Fruit fly (Drosophila melanogaster) whole organism, embryonic: ENCODE data around the gene NijC.
A peak's percentile ranks its signal among the peaks of the same experiment; 100 is the strongest.

ENCODE experiments used
- Atf-2 ChIP-seq: fragments of 200-800 bp; sonication (Bioruptor generic); optimal IDR thresholded peaks from 2 replicates; lab custom pipeline; 2016; ENCODE audit warnings: missing biosample characterization, missing genetic modification characterization
- CG10209 ChIP-seq: fragments of 200-800 bp; sonication (Bioruptor generic); optimal IDR thresholded peaks from 3 replicates; lab custom pipeline; 2017; ENCODE audit warnings: missing biosample characterization, mild to moderate bottlenecking, missing genetic modification characterization, missing genetic modification reagents
- CG10543 ChIP-seq: fragments of 200-800 bp; sonication (Bioruptor generic); optimal IDR thresholded peaks from 3 replicates; lab custom pipeline; 2017; ENCODE audit warnings: missing biosample characterization, mild to moderate bottlenecking, missing genetic modification characterization, moderate library complexity
- CG10565 ChIP-seq: fragments of 200-800 bp; sonication (Bioruptor generic); optimal IDR thresholded peaks from 3 replicates; lab custom pipeline; 2016; ENCODE audit warnings: missing biosample characterization, mild to moderate bottlenecking, missing genetic modification characterization
- CG11085 ChIP-seq: fragments of 200-800 bp; sonication (Bioruptor generic); IDR thresholded peaks from 2 replicates; pipeline ENCODE4 v1.3.6; 2022; ENCODE audit warnings: missing biosample characterization, missing genetic modification characterization
- CG11723 ChIP-seq: fragments of 200-800 bp; sonication (Bioruptor generic); optimal IDR thresholded peaks from 2 replicates; lab custom pipeline; 2017; ENCODE audit warnings: missing biosample characterization, mild to moderate bottlenecking, missing genetic modification characterization
- CG12299 ChIP-seq: fragments of 200-800 bp; sonication (Bioruptor generic); optimal IDR thresholded peaks from 2 replicates; lab custom pipeline; 2018; ENCODE audit warnings: missing biosample characterization, mild to moderate bottlenecking, missing genetic modification characterization
- CG12769 ChIP-seq: fragments of 200-800 bp; sonication (Bioruptor generic); optimal IDR thresholded peaks from 2 replicates; lab custom pipeline; 2019; ENCODE audit warnings: missing biosample characterization, mild to moderate bottlenecking, missing genetic modification characterization, moderate library complexity
- CG13296 ChIP-seq: fragments of 200-800 bp; sonication (Bioruptor generic); optimal IDR thresholded peaks from 3 replicates; lab custom pipeline; 2018; ENCODE audit warnings: missing biosample characterization, mild to moderate bottlenecking, missing genetic modification characterization
- CG14050 ChIP-seq: fragments of 200-800 bp; sonication (Bioruptor generic); IDR thresholded peaks from 3 replicates; pipeline ENCODE4 v1.3.6; 2022; ENCODE audit warnings: missing biosample characterization, missing genetic modification characterization
- CG15073 ChIP-seq: fragments of 200-800 bp; sonication (Bioruptor generic); optimal IDR thresholded peaks from 2 replicates; lab custom pipeline; 2016; ENCODE audit warnings: missing biosample characterization, missing genetic modification characterization
- CG15269 ChIP-seq: fragments of 200-800 bp; sonication (Bioruptor generic); optimal IDR thresholded peaks from 2 replicates; lab custom pipeline; 2018; ENCODE audit warnings: missing biosample characterization, mild to moderate bottlenecking, missing genetic modification characterization, moderate library complexity
- CG16815 ChIP-seq: fragments of 200-800 bp; sonication (Bioruptor generic); optimal IDR thresholded peaks from 3 replicates; lab custom pipeline; 2017; ENCODE audit warnings: missing biosample characterization, mild to moderate bottlenecking, missing genetic modification characterization
- CG18599 ChIP-seq: fragments of 200-800 bp; sonication (Bioruptor generic); optimal IDR thresholded peaks from 3 replicates; lab custom pipeline; 2017; ENCODE audit warnings: missing biosample characterization, missing genetic modification characterization, mild to moderate bottlenecking, moderate library complexity, missing genetic modification reagents
- CG18764 ChIP-seq: fragments of 200-800 bp; sonication (Bioruptor generic); optimal IDR thresholded peaks from 3 replicates; lab custom pipeline; 2016; ENCODE audit warnings: missing biosample characterization, missing genetic modification characterization
- CG3065 ChIP-seq: fragments of 200-800 bp; sonication (Bioruptor generic); optimal IDR thresholded peaks from 2 replicates; lab custom pipeline; 2016; ENCODE audit warnings: missing biosample characterization, missing genetic modification characterization
- CG3281 ChIP-seq: fragments of 200-800 bp; sonication (Bioruptor generic); optimal IDR thresholded peaks from 3 replicates; lab custom pipeline; 2017; ENCODE audit warnings: missing biosample characterization, mild to moderate bottlenecking, missing genetic modification characterization
- CG6765 ChIP-seq: fragments of 200-800 bp; sonication (Bioruptor generic); optimal IDR thresholded peaks from 3 replicates; lab custom pipeline; 2017; ENCODE audit warnings: missing biosample characterization, mild to moderate bottlenecking, missing genetic modification characterization
- CG6813 ChIP-seq: fragments of 200-800 bp; sonication (Bioruptor generic); optimal IDR thresholded peaks from 2 replicates; lab custom pipeline; 2017; ENCODE audit warnings: missing biosample characterization, missing genetic modification characterization, mild to moderate bottlenecking, moderate library complexity, missing genetic modification reagents
- CG7786 ChIP-seq: fragments of 200-800 bp; sonication (Bioruptor generic); optimal IDR thresholded peaks from 2 replicates; lab custom pipeline; 2016; ENCODE audit warnings: missing biosample characterization, missing genetic modification characterization
- CG7839 ChIP-seq: fragments of 200-800 bp; sonication (Bioruptor generic); optimal IDR thresholded peaks from 3 replicates; lab custom pipeline; 2018; ENCODE audit warnings: missing biosample characterization, mild to moderate bottlenecking, missing genetic modification characterization, moderate library complexity
- CHES-1-like ChIP-seq: fragments of 200-800 bp; sonication (Bioruptor generic); optimal IDR thresholded peaks from 2 replicates; lab custom pipeline; 2016; ENCODE audit warnings: missing biosample characterization, missing genetic modification characterization
- D19B ChIP-seq: fragments of 200-800 bp; sonication (Bioruptor generic); optimal IDR thresholded peaks from 2 replicates; lab custom pipeline; 2017; ENCODE audit warnings: missing biosample characterization, mild to moderate bottlenecking, missing genetic modification characterization
- Dbx ChIP-seq: fragments of 200-800 bp; sonication (Bioruptor generic); IDR thresholded peaks from 3 replicates; pipeline ENCODE4 v1.3.6; 2022; ENCODE audit warnings: missing biosample characterization, missing genetic modification characterization
- Dek ChIP-seq: fragments of 200-800 bp; sonication (Bioruptor generic); optimal IDR thresholded peaks from 3 replicates; lab custom pipeline; 2019; ENCODE audit warnings: missing biosample characterization, mild to moderate bottlenecking, missing genetic modification characterization, moderate library complexity
- Dip3 ChIP-seq: fragments of 200-800 bp; sonication (Bioruptor generic); optimal IDR thresholded peaks from 3 replicates; lab custom pipeline; 2016; ENCODE audit warnings: missing biosample characterization, missing genetic modification characterization
- Ets65A ChIP-seq: fragments of 200-800 bp; sonication (Bioruptor generic); peaks from one replicate; lab custom pipeline; 2016; ENCODE audit warnings: missing biosample characterization, missing genetic modification characterization
- Ets97D ChIP-seq: fragments of 200-800 bp; sonication (Bioruptor generic); optimal IDR thresholded peaks from 3 replicates; lab custom pipeline; 2016; ENCODE audit warnings: missing biosample characterization, missing genetic modification characterization
- HmgZ ChIP-seq: fragments of 200-800 bp; sonication (Bioruptor generic); optimal IDR thresholded peaks from 2 replicates; lab custom pipeline; 2018; ENCODE audit warnings: missing biosample characterization, mild to moderate bottlenecking, missing genetic modification characterization
- MBD-R2 ChIP-seq: fragments of 200-800 bp; sonication (Bioruptor generic); IDR thresholded peaks from 2 replicates; pipeline ENCODE4 v1.3.6; 2022; ENCODE audit warnings: missing biosample characterization, missing genetic modification characterization
- MTF-1 ChIP-seq: fragments of 200-800 bp; sonication (Bioruptor generic); optimal IDR thresholded peaks from 2 replicates; lab custom pipeline; 2018; ENCODE audit warnings: missing biosample characterization, mild to moderate bottlenecking, missing genetic modification characterization, borderline replicate concordance
- Poxn ChIP-seq: fragments of 200-800 bp; sonication (Bioruptor generic); IDR thresholded peaks from 2 replicates; pipeline ENCODE4 v1.3.6; 2022; ENCODE audit warnings: missing biosample characterization, missing genetic modification characterization
- Rfx ChIP-seq: fragments of 200-800 bp; sonication (Bioruptor generic); IDR thresholded peaks from 2 replicates; pipeline ENCODE4 v1.3.6; 2022; ENCODE audit warnings: missing biosample characterization, missing genetic modification characterization
- Six4 ChIP-seq: fragments of 200-800 bp; sonication (Bioruptor generic); optimal IDR thresholded peaks from 2 replicates; lab custom pipeline; 2016; ENCODE audit warnings: missing biosample characterization, missing genetic modification characterization
- Sox100B ChIP-seq: fragments of 200-800 bp; sonication (Bioruptor generic); optimal IDR thresholded peaks from 3 replicates; lab custom pipeline; 2018; ENCODE audit warnings: missing biosample characterization, mild to moderate bottlenecking, missing genetic modification characterization
- aop ChIP-seq: fragments of 200-800 bp; sonication (Bioruptor generic); IDR thresholded peaks from 2 replicates; pipeline ENCODE4 v1.3.6; 2022; ENCODE audit warnings: missing biosample characterization, missing genetic modification characterization
- croc ChIP-seq: fragments of 200-800 bp; sonication (Bioruptor generic); conservative IDR thresholded peaks from 3 replicates; pipeline ENCODE4 v1.3.6; 2022; ENCODE audit warnings: missing biosample characterization, missing genetic modification characterization
- gsb-n ChIP-seq: fragments of 200-800 bp; sonication (Bioruptor generic); optimal IDR thresholded peaks from 3 replicates; lab custom pipeline; 2018; ENCODE audit warnings: missing biosample characterization, mild to moderate bottlenecking, missing genetic modification characterization
- insv ChIP-seq, 2 experiments: fragments of 200-800 bp; sonication (Bioruptor generic); optimal IDR thresholded peaks; 3 replicates each; lab custom pipeline; 2016 to 2018; ENCODE audit warnings: missing biosample characterization in 2 of 2, missing genetic modification characterization in 2 of 2
- knrl ChIP-seq: fragments of 200-800 bp; sonication (Bioruptor generic); IDR thresholded peaks from 3 replicates; pipeline ENCODE4 v1.3.6; 2022; ENCODE audit warnings: missing biosample characterization, missing genetic modification characterization; ENCODE audit not compliant: partially characterized antibody
- lab ChIP-seq: fragments of 200-800 bp; sonication (Bioruptor generic); optimal IDR thresholded peaks from 3 replicates; lab custom pipeline; 2017; ENCODE audit warnings: missing biosample characterization, missing genetic modification characterization, mild to moderate bottlenecking, moderate library complexity, missing genetic modification reagents
- org-1 ChIP-seq: fragments of 200-800 bp; sonication (Bioruptor generic); optimal IDR thresholded peaks from 2 replicates; lab custom pipeline; 2017; ENCODE audit warnings: missing biosample characterization, missing genetic modification characterization
- pan ChIP-seq, 4 experiments: fragments of >200 bp in 3 of 4; fragments of 200-800 bp in 1 of 4; sonication (Bioruptor generic) in 1 of 4; optimal IDR thresholded peaks in 3 of 4; IDR thresholded peaks in 1 of 4; 2 replicates each; pipeline versions ENCODE4 v1.3.6 to Lab custom; 2017 to 2022; ENCODE audit warnings: missing biosample characterization in 2 of 4, missing genetic modification characterization in 2 of 4, mixed read lengths in 1 of 4
- pho ChIP-seq: fragments of 200-800 bp; sonication (Bioruptor generic); optimal IDR thresholded peaks from 2 replicates; lab custom pipeline; 2016; ENCODE audit warnings: missing biosample characterization, missing genetic modification characterization
- pros ChIP-seq: fragments of 200-800 bp; sonication (Bioruptor generic); optimal IDR thresholded peaks from 3 replicates; lab custom pipeline; 2019; ENCODE audit warnings: missing biosample characterization, mild to moderate bottlenecking, missing genetic modification characterization, moderate library complexity
- row ChIP-seq: fragments of 200-800 bp; sonication (Bioruptor generic); IDR thresholded peaks from 3 replicates; pipeline ENCODE4 v1.3.6; 2022; ENCODE audit warnings: missing biosample characterization, missing genetic modification characterization
- sima ChIP-seq: fragments of 200-800 bp; sonication (Bioruptor generic); optimal IDR thresholded peaks from 2 replicates; lab custom pipeline; 2016; ENCODE audit warnings: missing biosample characterization, missing genetic modification characterization
- slbo ChIP-seq: fragments of 200-800 bp; sonication (Bioruptor generic); IDR thresholded peaks from 2 replicates; pipeline ENCODE4 v1.3.6; 2022; ENCODE audit warnings: missing biosample characterization, missing genetic modification characterization
- sob ChIP-seq: fragments of 200-800 bp; sonication (Bioruptor generic); IDR thresholded peaks from 2 replicates; pipeline ENCODE4 v1.3.6; 2022; ENCODE audit warnings: missing biosample characterization, missing genetic modification characterization
- twi ChIP-seq: fragments of 200-800 bp; optimal IDR thresholded peaks from 2 replicates; lab custom pipeline; 2019; ENCODE audit warnings: missing biosample characterization, mild to moderate bottlenecking, missing genetic modification characterization, moderate library complexity

Gene NijC

dm6 chr3R:12656946-12657566 is 37.9 kb upstream of the NijC start:
- no peak for TF ChIP-seq pan (optimal IDR thresholded peaks at IDR 0.05; lab: Kevin White, UChicago)
- TF ChIP-seq pan (GFP tag; optimal IDR thresholded peaks at IDR 0.05 in 1 of 2, IDR thresholded peaks at IDR 0.05 in 1 of 2) = no peak
- TF ChIP-seq CG18599 = peak; percentile 69
- peak; percentile 13 for TF ChIP-seq pho
- TF ChIP-seq aop (GFP tag; lab: Robert Waterston, UW) = no peak
- no peak for TF ChIP-seq gsb-n
- TF ChIP-seq lab = peak; percentile 70
- TF ChIP-seq Dip3 (GFP tag; lab: Kevin White, UChicago) = peak; percentile 21
- 0 out of 3 replicates have a peak, but pooled peaks have one; percentile 24 for TF ChIP-seq Dbx (GFP tag; lab: Robert Waterston, UW)
- TF ChIP-seq Dek (tag; lab: Kevin White, UChicago) = peak; percentile 10
- no peak for TF ChIP-seq Atf-2 (GFP tag; lab: Kevin White, UChicago)
- no peak for TF ChIP-seq knrl (GFP tag; lab: Robert Waterston, UW)
- TF ChIP-seq CHES-1-like (GFP tag; lab: Kevin White, UChicago) = no peak
- no peak for TF ChIP-seq CG18764 (GFP tag; lab: Kevin White, UChicago)
- no peak for TF ChIP-seq Six4 (GFP tag; lab: Kevin White, UChicago)
- peak; percentile 39 for TF ChIP-seq CG7839
- TF ChIP-seq row (GFP tag; lab: Robert Waterston, UW) = peak; percentile 54; the same call in 2 of the 3 replicates
- TF ChIP-seq Poxn (GFP tag; lab: Robert Waterston, UW) = no peak
- no peak for TF ChIP-seq CG10565 (GFP tag; lab: Kevin White, UChicago)
- no peak for TF ChIP-seq CG13296 (GFP tag; lab: Kevin White, UChicago)
- no peak for TF ChIP-seq HmgZ (tag; lab: Kevin White, UChicago)
- TF ChIP-seq sob (GFP tag; lab: Robert Waterston, UW) = no peak
- TF ChIP-seq pros (GFP tag; lab: Kevin White, UChicago) = no peak
- no peak for TF ChIP-seq CG12299 (tag; lab: Kevin White, UChicago)
- no peak for TF ChIP-seq Ets97D
- no peak for TF ChIP-seq croc
- peak; percentile 16 for TF ChIP-seq CG7786 (GFP tag; lab: Kevin White, UChicago)
- peak; percentile 53 for TF ChIP-seq Rfx
- TF ChIP-seq CG11085 = no peak
- peak; percentile 14 for TF ChIP-seq CG10543 (GFP tag; lab: Kevin White, UChicago)
- TF ChIP-seq D19B = peak; percentile 18
- TF ChIP-seq twi = no peak
- TF ChIP-seq CG10209 = peak; percentile 10
- no peak for TF ChIP-seq CG11723 (GFP tag; lab: Kevin White, UChicago)
- peak; percentile 27 for TF ChIP-seq CG15269 (tag; lab: Kevin White, UChicago)
- peak; percentile 25 for TF ChIP-seq CG6765 (GFP tag; lab: Kevin White, UChicago)
- peak; percentile 42 for TF ChIP-seq CG6813 (GFP tag; lab: Kevin White, UChicago)
- no peak for TF ChIP-seq CG15073 (GFP tag; lab: Kevin White, UChicago)
- TF ChIP-seq Sox100B (GFP tag; lab: Kevin White, UChicago) = no peak
- no peak for TF ChIP-seq CG3065 (GFP tag; lab: Kevin White, UChicago)
- 0 out of 2 replicates have a peak, but pooled peaks have one; percentile 7 for TF ChIP-seq MBD-R2 (GFP tag; lab: Robert Waterston, UW)
- peak; percentile 20 for TF ChIP-seq CG12769 (tag; lab: Kevin White, UChicago)
- no peak for TF ChIP-seq insv (GFP tag; optimal IDR thresholded peaks at IDR 0.05; lab: Kevin White, UChicago)
- TF ChIP-seq CG3281 (GFP tag; lab: Kevin White, UChicago) = peak; percentile 71
- no peak for TF ChIP-seq CG16815 (GFP tag; lab: Kevin White, UChicago)
- TF ChIP-seq CG14050 (GFP tag; lab: Robert Waterston, UW) = no peak
- TF ChIP-seq slbo (GFP tag; lab: Robert Waterston, UW) = peak; percentile 55
- no peak for TF ChIP-seq MTF-1 (GFP tag; lab: Kevin White, UChicago)
- TF ChIP-seq Ets65A (GFP tag; lab: Kevin White, UChicago) = no peak
- TF ChIP-seq sima = no peak
- no peak for TF ChIP-seq org-1 (GFP tag; lab: Kevin White, UChicago)
